Fruit fly (Drosophila melanogaster): Measurements from ENCODE around the gene Sec20.

The Sec20 gene

DNA sequence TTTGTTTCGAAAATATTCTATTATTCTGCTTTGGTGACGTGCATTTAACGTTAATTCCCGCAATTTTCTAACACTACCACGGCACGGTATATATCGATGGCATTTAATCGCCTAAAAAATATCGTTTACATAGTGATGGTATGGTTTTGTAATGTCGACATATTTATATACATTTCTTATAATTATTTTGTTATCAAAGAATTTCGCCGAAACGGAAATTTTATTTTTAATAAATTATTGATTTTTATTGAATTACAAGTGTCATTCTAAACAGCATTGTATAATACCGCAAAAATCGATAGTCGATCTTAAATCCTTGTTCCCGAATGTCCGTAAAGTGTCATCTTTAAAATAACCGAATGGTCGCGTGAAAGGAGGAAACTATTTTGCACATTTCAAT lies at the start of gene Sec20, which contains the start of gene dgrn:
Sec20 (minus strand) TSS at position 77 of the 400 bp plus-strand sequence.
dgrn (plus strand) TSS at position 160 of the 400 bp plus-strand sequence.
- peak; percentile 71 for TF ChIP-seq CG17801 (GFP tag; optimal IDR thresholded peaks at IDR 0.05; ENCODE audit: partially characterized antibody)

DNA sequence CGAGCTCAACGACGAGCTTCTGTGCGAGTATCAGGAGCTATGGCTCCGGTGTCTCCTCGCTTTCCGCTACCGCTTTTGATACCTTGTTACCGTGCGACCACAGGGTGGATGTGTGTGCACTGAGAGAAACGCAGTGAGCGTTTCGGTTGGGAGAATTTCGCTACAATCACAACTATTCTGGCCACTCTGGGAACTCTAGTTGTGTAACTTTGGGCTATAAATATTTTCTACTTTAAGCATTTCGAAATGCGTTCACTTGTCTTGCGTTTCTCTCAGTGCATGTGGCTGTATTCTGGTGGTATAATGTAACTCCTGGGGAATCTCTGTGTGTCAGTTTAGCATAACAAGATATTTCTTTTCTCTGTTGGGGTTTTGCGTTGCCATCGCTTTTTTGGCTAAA lies 47.1 kb upstream of the Sec20 start:
- TF ChIP-seq CG17801 (GFP tag; optimal IDR thresholded peaks at IDR 0.05; ENCODE audit: partially characterized antibody) = no peak

DNA sequence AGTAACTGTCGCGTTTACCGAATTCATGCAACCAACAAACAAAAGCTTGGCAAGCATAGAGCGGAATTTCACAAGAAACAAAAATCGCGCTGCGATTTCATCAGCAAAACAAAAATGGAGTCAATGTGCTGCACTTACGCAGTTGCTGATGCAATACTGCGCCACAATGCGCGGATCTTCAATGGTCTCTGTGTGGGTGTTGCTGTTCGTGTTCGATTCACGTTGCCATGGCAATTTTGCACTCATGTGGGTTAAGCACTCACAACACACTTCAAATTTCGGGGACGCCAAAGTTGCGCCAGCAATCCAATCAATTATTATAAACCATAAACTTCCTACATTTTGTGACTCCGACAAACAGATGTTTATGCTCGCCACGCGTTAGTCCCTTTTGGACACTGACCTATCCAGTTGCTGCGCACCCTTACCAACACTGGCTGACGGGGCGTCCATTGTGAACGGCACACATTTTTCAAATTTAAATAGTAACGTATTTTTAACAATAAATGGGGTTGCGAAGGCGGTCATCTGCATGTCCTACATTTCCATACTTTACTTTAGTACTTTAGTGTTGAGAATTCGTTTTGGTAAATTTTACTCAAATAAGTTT lies 37.8 kb upstream of the Sec20 start, which contains the start of gene CG2017:
CG2017 (minus strand) TSS at position 374 of the 610 bp plus-strand sequence.
- TF ChIP-seq CG17801 (GFP tag; optimal IDR thresholded peaks at IDR 0.05; ENCODE audit: partially characterized antibody) = no peak

DNA sequence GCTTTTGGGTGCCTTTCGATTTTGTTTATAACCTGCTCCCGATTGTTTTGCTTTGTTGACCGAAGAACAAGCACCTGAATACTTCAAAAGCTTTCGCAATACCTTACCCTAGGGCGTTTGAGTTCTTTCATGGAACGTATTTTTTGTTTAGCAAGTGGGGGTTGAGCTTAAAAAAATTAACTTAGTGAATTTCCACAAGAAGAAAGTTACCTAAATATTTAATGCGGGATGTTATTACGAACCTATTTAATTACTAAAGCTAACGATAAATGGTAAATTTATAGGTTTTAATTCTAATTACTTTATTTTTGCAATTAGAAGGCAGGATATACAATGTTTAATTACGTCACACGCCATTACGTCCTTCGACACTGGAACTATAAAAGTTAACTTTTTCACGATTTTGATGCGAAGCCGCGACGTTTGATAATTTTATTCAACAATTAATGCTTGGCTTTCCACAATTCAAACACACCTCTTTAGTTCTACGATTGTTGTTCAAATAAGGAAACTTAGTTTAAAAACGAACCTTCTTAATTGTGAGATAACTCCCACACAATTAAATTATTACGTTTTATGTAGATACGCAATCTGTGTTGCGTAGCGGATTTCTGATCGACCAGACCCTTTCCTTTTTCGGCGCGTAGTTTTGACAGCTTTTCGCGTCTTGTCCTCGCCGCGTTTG lies 37.0 kb upstream of the Sec20 start:
- no peak for TF ChIP-seq CG17801 (GFP tag; optimal IDR thresholded peaks at IDR 0.05; ENCODE audit: partially characterized antibody)

DNA sequence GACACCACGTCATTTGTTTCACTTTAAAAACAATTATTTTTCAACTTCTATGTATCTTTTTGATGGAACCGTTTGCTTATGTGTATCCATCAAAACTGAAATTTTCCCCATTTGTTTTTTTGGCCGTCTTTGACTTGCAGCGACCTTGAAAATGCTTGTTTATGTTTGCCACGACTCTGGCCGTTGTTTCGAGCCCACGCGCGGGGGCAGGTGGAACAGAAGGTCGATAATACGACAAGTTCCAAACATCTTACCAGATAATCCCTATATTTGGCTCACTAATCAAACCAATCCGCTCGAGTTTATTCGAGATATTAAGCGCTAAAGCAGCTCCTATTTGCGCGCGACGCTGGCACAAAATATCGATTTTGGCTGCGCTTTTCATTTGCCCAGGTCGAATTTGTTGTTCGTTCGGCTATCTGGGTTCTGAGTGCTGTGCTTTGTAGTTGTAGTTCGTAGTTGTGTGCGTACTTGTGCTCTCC lies 36.4 kb upstream of the Sec20 start:
- no peak for TF ChIP-seq CG17801 (GFP tag; optimal IDR thresholded peaks at IDR 0.05; ENCODE audit: partially characterized antibody)

DNA sequence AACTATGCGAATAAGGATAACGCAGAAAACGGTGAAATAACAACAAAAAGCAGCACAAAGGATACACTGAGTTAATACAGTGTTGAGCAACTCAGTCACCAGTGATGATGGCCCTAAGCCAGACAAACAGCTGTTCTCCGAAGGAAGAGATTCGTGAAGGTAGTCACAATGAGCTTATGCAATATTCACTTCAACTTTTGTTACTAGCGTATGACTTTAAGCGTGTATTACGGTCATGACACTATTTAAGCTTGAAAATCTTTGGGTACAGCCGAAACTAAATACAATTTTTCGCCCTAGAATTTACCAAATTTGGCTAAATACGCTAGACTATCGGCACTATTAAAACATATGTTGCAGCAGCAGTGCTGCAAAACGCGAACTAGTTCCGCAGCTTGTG lies 31.9 kb upstream of the Sec20 start, which contains the start of the genes disp and ECSIT:
disp (minus strand) TSS at position 97 of the 400 bp plus-strand sequence.
ECSIT (plus strand) TSS at position 371 of the 400 bp plus-strand sequence.
- TF ChIP-seq CG17801 (GFP tag; optimal IDR thresholded peaks at IDR 0.05; ENCODE audit: partially characterized antibody) = peak; percentile 56

DNA sequence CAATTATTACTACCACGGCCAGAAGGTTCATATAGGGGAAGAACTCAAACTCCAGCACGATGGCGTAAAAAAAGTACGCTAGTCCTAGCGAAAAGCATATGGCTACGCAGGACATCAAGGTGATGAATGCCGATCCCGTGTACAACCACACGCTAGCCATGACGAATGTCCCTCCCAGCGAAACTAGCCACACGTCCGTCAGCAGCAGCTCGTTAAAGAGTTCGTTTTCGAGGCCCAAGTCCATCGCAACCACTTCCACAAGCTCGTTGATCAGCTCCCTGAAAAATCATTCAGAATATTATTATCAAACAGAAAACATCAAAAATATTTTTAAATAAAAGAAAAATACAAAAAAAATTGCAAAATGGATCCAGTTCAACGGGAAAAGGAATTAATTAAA lies 28.7 kb upstream of the Sec20 start, which contains the start of gene CG34287:
CG34287 (plus strand) TSS at position 301 of the 400 bp plus-strand sequence.
- TF ChIP-seq CG17801 (GFP tag; optimal IDR thresholded peaks at IDR 0.05; ENCODE audit: partially characterized antibody) = no peak

DNA sequence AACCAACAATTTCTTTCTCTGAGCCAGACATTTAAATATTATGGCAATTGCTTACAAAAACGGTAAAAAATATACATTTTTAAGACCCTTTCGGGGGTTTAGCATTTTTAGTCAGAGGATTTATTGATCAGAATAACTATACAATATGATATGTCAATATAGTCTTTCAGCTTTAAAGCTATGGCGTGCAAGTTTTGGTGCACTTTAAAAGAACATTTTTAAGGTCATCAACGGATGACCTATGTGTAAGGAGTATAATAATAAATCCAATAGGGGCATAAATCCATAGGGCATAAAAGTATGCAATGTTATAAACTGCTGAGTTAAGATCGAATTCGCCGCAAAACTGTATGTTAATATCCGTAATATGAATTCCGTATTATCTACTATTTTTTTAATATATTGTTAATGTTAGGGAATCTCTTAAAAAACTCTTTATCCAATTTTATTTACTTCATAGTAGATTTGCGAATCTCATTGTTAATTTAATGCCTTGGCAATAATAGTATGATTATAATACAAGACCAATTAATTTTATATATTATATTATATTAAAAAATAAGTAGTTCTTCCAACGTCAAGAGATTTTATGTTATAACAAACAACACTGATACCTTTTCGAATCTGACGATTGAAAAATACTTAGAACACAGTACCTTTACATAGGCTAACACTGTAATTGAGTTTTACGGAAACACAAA lies 22.4 kb upstream of the Sec20 start, which contains the start of gene CG14676:
CG14676 (plus strand) TSS at position 651 of the 701 bp plus-strand sequence.
- TF ChIP-seq CG17801 (GFP tag; optimal IDR thresholded peaks at IDR 0.05; ENCODE audit: partially characterized antibody) = no peak

DNA sequence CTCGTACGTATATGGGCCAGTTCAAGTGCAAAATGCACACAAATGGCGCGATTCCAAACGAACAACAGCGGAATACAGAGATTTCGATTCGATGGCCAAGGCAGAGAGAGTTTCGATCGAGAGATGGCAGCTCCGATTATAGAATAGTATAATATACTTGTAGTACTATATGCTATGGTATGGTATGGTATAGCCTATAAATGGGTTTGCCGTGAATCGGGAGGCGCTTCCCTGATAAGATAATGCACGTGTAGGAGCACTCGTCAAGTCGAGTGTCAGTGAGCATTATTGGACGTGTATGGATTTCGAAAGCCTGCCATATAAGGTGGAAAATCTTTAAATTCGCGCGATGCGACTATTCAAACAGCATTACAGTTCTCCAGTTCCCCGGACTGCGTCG lies 19.2 kb upstream of the Sec20 start:
- TF ChIP-seq CG17801 (GFP tag; optimal IDR thresholded peaks at IDR 0.05; ENCODE audit: partially characterized antibody) = no peak

DNA sequence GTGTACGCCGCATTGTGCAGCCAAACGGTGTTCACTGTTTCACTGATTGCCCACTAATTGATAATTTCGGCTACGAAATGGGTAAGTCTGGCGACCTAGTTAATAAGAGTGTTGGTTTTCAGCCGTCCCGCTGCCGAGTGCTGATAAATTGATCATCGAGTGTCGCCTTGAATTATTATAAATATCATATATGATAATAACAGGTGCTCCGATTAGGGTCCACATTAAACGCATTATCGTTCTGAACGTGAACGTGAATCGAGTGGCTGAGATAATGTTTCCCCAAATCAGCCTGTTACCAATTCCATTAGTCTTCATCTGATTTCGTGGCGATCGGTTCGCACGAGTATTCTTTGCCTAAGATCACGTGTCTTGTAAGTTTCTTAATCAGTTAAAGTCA lies 17.0 kb upstream of the Sec20 start:
- TF ChIP-seq CG17801 (GFP tag; optimal IDR thresholded peaks at IDR 0.05; ENCODE audit: partially characterized antibody) = no peak

DNA sequence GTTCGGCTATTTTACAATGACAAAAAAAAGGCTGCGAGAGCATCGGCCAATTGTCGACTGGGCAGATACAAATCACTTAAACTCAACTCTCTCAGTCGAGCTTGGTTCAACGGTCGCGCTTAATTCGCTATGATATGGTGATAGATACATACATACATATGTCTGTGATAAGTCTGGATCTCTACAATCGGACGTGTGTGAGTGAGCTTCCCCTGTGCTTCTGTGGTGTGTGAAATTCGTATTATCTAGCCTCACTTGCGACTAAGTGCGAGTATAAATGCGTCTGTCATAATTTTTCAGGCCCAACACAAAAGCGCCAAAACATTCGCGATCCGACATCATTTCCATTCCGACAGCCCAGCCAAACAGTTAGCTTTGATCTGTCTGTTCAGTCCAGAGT lies 16.5 kb upstream of the Sec20 start, which contains the start of gene CG1213:
CG1213 (plus strand) TSS at position 301 of the 400 bp plus-strand sequence.
- no peak for TF ChIP-seq CG17801 (GFP tag; optimal IDR thresholded peaks at IDR 0.05; ENCODE audit: partially characterized antibody)

DNA sequence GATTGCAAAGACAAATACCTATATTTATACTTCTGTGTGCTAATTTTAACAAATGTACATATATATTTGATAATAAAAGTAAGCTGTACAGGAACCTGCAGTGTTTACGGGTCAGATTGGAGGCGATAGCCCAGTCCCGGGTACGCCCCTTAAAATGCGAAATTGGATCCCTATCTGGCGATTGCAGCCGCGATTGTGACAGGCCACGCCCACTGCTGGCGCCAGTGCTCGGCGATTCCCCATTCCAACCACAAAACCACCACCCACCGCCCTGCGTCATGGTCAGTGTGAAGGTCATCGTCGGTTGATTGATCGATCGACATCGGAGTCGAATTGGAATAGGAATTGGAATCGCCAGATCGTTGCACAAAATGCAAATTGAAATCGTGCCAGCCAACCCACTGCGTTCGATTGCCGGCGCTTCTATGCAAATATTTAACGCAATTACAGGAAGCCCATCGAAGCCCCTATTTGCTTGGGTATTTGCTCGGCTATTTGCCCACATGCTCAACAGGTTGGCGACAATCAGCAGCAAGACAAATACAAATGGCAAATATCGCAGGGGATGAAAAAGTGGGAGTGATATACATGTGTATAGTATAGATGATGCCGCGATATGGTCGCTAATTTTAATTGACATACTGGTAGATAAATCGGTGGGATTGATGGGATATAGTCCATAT lies 14.5 kb upstream of the Sec20 start:
- TF ChIP-seq CG17801 (GFP tag; optimal IDR thresholded peaks at IDR 0.05; ENCODE audit: partially characterized antibody) = no peak

DNA sequence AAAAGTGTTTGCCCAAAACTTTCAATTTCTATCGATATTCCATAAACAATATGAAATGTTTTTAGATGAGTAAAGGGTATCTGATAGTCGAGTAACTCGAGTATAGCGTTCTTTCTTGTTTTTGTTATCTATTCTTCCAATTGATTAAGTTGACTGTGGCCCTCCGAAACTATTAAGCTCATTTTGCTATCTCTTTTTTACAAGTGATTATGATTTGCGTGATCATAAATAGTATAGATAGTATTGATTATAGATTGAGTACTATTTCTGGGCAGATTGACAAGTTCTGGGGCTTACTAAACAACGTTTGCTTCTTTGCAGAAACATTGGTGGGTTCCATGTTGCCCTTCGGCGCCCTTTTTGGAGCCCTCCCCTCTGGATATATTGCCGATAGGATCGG lies 12.2 kb upstream of the Sec20 start:
- no peak for TF ChIP-seq CG17801 (GFP tag; optimal IDR thresholded peaks at IDR 0.05; ENCODE audit: partially characterized antibody)

DNA sequence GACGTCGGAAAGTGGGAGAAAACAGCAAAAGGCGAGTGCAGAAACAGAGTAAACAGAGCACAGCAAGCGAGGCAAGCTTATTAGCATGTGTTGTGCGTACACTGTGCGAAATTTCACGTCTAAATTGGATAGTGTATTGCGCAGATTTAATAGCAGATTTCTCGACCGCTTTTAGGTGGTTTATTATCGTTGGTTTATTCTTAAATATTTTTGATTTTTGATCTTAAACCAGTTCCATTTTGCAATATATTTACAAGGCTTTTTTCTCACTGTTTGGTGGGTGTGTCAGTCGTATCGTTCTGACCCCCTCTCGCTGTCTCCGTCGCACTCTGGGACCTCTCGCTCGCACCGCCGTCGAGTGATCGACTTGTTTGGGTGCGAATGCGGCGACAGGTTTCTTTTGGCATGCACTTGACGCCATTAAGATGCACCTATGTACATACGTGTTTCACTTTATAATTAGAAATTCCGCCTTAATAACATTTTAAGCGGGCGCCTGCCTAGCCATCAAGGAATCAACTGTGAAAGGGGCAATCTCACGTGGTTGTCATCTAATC lies 9.7 kb upstream of the Sec20 start:
- TF ChIP-seq CG17801 (GFP tag; optimal IDR thresholded peaks at IDR 0.05; ENCODE audit: partially characterized antibody) = no peak
